Worm (Caenorhabditis elegans): Measurements from ENCODE around the gene F15G9.2.
"Not testable (repeated sequence)": the region's sequence is repeated elsewhere in the genome, so short reads cannot be mapped to it uniquely, and the experiment has no call there.

- TF ChIP-seq lin-11 (tag; optimal IDR thresholded peaks at IDR 0.05) (peak; percentile 80), nhr-11 (tag; optimal IDR thresholded peaks at IDR 0.05) (peak; percentile 54), Y55F3AM.14 (GFP tag; optimal IDR thresholded peaks at IDR 0.05) (peak; percentile 88), nhr-10 (tag; optimal IDR thresholded peaks at IDR 0.05) (peak; percentile 35), lsy-2 (tag; optimal IDR thresholded peaks at IDR 0.05) (peak in 1 of 2 experiments; percentile 68), crh-2 (tag; optimal IDR thresholded peaks at IDR 0.05) (peak; percentile 83), ceh-82 (tag; optimal IDR thresholded peaks at IDR 0.05) (peak; percentile 24), mdl-1 (tag; optimal IDR thresholded peaks at IDR 0.05) (peak in 1 of 2 experiments; percentile 58)
- not testable (repeated sequence) for TF ChIP-seq ama-1 (optimal IDR thresholded peaks at IDR 0.05); snpc-4 (tag; optimal IDR thresholded peaks at IDR 0.05)
Observed at ce11 chrX:9743513-9743914, 30.0 kb upstream of the F15G9.2 start.

All from whole organism, L2 larva.